Worm (Caenorhabditis elegans) whole organism, L1 larva: ENCODE measurements around the gene hpo-18.

ENCODE experiments used
- C04F5.9 ChIP-seq: sonication (generic microtip); optimal IDR thresholded peaks from 2 replicates; lab custom pipeline; 2016; ENCODE audit warnings: missing genetic modification characterization, missing compliant biosample characterization
- C16A3.4 ChIP-seq: fragments of 150-350 bp; optimal IDR thresholded peaks from 2 replicates; lab custom pipeline; 2014; ENCODE audit warnings: missing biosample characterization, missing genetic modification characterization
- C34B4.2 ChIP-seq: sonication (generic microtip); optimal IDR thresholded peaks from 2 replicates; lab custom pipeline; 2017; ENCODE audit warnings: mild to moderate bottlenecking, missing genetic modification characterization, missing compliant biosample characterization
- aha-1 ChIP-seq: fragments of 150-350 bp; optimal IDR thresholded peaks from 2 replicates; lab custom pipeline; 2014; ENCODE audit warnings: missing biosample characterization, missing genetic modification characterization
- ama-1 ChIP-seq: fragments of 150-350 bp; optimal IDR thresholded peaks from 2 replicates; lab custom pipeline; 2014
- ceh-63 ChIP-seq: fragments of 200-800 bp; sonication (Bioruptor generic); optimal IDR thresholded peaks from 2 replicates; lab custom pipeline; 2018; ENCODE audit warnings: mild to moderate bottlenecking, missing genetic modification characterization, missing compliant biosample characterization
- ceh-82 ChIP-seq, 3 experiments: fragments of 150-350 bp in 1 of 3; sonication (generic microtip) in 2 of 3; optimal IDR thresholded peaks; 2 replicates each; lab custom pipeline; 2014 to 2017; ENCODE audit warnings: missing biosample characterization in 3 of 3, missing genetic modification characterization in 3 of 3
- efl-1 ChIP-seq, 4 experiments: fragments of 150-350 bp; optimal IDR thresholded peaks in 3 of 4; peaks in 1 of 4; 1 replicate in 1 of 4; 2 replicates in 3 of 4; lab custom pipeline; 2014; ENCODE audit warnings: missing biosample characterization in 2 of 4, missing genetic modification characterization in 2 of 4, missing genetic modification reagents in 2 of 4
- egl-13 ChIP-seq: sonication (generic microtip); optimal IDR thresholded peaks from 2 replicates; lab custom pipeline; 2016; ENCODE audit warnings: missing genotype, missing genetic modification reagents, missing genetic modification characterization, missing compliant biosample characterization
- egl-27 ChIP-seq, 2 experiments: fragments of 150-350 bp in 1 of 2; sonication (generic microtip); optimal IDR thresholded peaks; 3 replicates each; lab custom pipeline; 2017 to 2018; ENCODE audit warnings: missing biosample characterization in 2 of 2, missing genetic modification characterization in 2 of 2, missing genetic modification reagents in 2 of 2
- elt-2 ChIP-seq: sonication (generic microtip); optimal IDR thresholded peaks from 2 replicates; lab custom pipeline; 2016; ENCODE audit warnings: missing genetic modification characterization, mild to moderate bottlenecking, inconsistent platforms, missing compliant biosample characterization, missing genetic modification reagents
- ets-5 ChIP-seq: fragments of 200-800 bp; sonication (Bioruptor generic); IDR thresholded peaks from 2 replicates; pipeline ENCODE4 v1.3.6; 2022; ENCODE audit warnings: missing genetic modification characterization, missing compliant biosample characterization
- isw-1 ChIP-seq: fragments of 200-800 bp; sonication (Bioruptor generic); IDR thresholded peaks from 2 replicates; pipeline ENCODE4 v1.3.6; 2022; ENCODE audit warnings: missing genetic modification characterization, missing compliant biosample characterization
- lin-13 ChIP-seq: fragments of 150-350 bp; optimal IDR thresholded peaks from 2 replicates; lab custom pipeline; 2014; ENCODE audit warnings: missing biosample characterization, missing genetic modification reagents, missing genetic modification characterization
- lin-15B ChIP-seq: fragments of 150-350 bp; sonication (generic microtip); optimal IDR thresholded peaks from 3 replicates; lab custom pipeline; 2014; ENCODE audit warnings: missing biosample characterization, missing genetic modification characterization
- lin-39 ChIP-seq: fragments of 150-350 bp; optimal IDR thresholded peaks from 2 replicates; lab custom pipeline; 2014; ENCODE audit warnings: missing biosample characterization, missing genetic modification reagents, missing genetic modification characterization
- lsy-2 ChIP-seq, 2 experiments: fragments of 150-350 bp; optimal IDR thresholded peaks; 2 replicates each; lab custom pipeline; 2014; ENCODE audit warnings: missing biosample characterization in 2 of 2, missing genetic modification characterization in 2 of 2
- mab-9 ChIP-seq: fragments of 200-800 bp; sonication (Bioruptor generic); IDR thresholded peaks from 2 replicates; pipeline ENCODE4 v1.3.6; 2022; ENCODE audit warnings: missing genetic modification reagents, missing genetic modification characterization, missing compliant biosample characterization
- mef-2 ChIP-seq: fragments of 150-350 bp; optimal IDR thresholded peaks from 2 replicates; lab custom pipeline; 2014; ENCODE audit warnings: missing biosample characterization, missing genetic modification characterization
- mep-1 ChIP-seq: fragments of 150-350 bp; optimal IDR thresholded peaks from 2 replicates; lab custom pipeline; 2014; ENCODE audit warnings: missing biosample characterization, missing genetic modification characterization
- nhr-237 ChIP-seq: fragments of 150-350 bp; optimal IDR thresholded peaks from 2 replicates; lab custom pipeline; 2014; ENCODE audit warnings: missing biosample characterization, missing genetic modification characterization
- nhr-47 ChIP-seq: sonication (generic microtip); optimal IDR thresholded peaks from 2 replicates; lab custom pipeline; 2016; ENCODE audit warnings: mild to moderate bottlenecking, missing genetic modification characterization, moderate library complexity, missing compliant biosample characterization
- nhr-71 ChIP-seq: sonication (generic microtip); optimal IDR thresholded peaks from 2 replicates; lab custom pipeline; 2016; ENCODE audit warnings: mild to moderate bottlenecking, missing genetic modification characterization, moderate library complexity, missing compliant biosample characterization
- nhr-84 ChIP-seq: sonication (generic microtip); optimal IDR thresholded peaks from 2 replicates; lab custom pipeline; 2017; ENCODE audit warnings: missing biosample characterization, missing genetic modification characterization
- pag-3 ChIP-seq: sonication (generic microtip); optimal IDR thresholded peaks from 2 replicates; lab custom pipeline; 2017; ENCODE audit warnings: missing genetic modification characterization, mild to moderate bottlenecking, missing compliant biosample characterization, antibody characterized with exemption, borderline replicate concordance; ENCODE audit not compliant: insufficient read depth
- pax-3 ChIP-seq: fragments of 200-800 bp; sonication (Bioruptor generic); optimal IDR thresholded peaks from 2 replicates; lab custom pipeline; 2018; ENCODE audit warnings: mild to moderate bottlenecking, missing genetic modification characterization, moderate library complexity, missing compliant biosample characterization
- rnt-1 ChIP-seq: sonication (generic microtip); optimal IDR thresholded peaks from 2 replicates; lab custom pipeline; 2016; ENCODE audit warnings: mild to moderate bottlenecking, missing genetic modification characterization, moderate library complexity, missing compliant biosample characterization
- skn-1 ChIP-seq: fragments of 150-350 bp; optimal IDR thresholded peaks from 2 replicates; lab custom pipeline; 2014; ENCODE audit warnings: missing biosample characterization, missing genetic modification characterization
- snpc-4 ChIP-seq: fragments of 150-350 bp; optimal IDR thresholded peaks from 2 replicates; lab custom pipeline; 2014; ENCODE audit warnings: missing biosample characterization, missing genetic modification characterization
- snu-23 ChIP-seq: sonication (generic microtip); optimal IDR thresholded peaks from 2 replicates; lab custom pipeline; 2016; ENCODE audit warnings: missing genetic modification characterization, missing compliant biosample characterization
- sup-37 ChIP-seq: fragments of 200-800 bp; sonication (Bioruptor generic); optimal IDR thresholded peaks from 2 replicates; lab custom pipeline; 2018; ENCODE audit warnings: mild to moderate bottlenecking, missing genetic modification characterization, missing compliant biosample characterization
- swsn-7 ChIP-seq: sonication (generic microtip); optimal IDR thresholded peaks from 2 replicates; lab custom pipeline; 2016; ENCODE audit warnings: missing genetic modification characterization, missing compliant biosample characterization
- tbx-2 ChIP-seq: sonication (generic microtip); optimal IDR thresholded peaks from 2 replicates; lab custom pipeline; 2016; ENCODE audit warnings: missing genetic modification characterization, missing compliant biosample characterization
- unc-130 ChIP-seq: fragments of 150-350 bp; optimal IDR thresholded peaks from 2 replicates; lab custom pipeline; 2017; ENCODE audit warnings: missing biosample characterization, missing genetic modification characterization, inconsistent platforms
- unc-30 ChIP-seq: sonication (generic microtip); optimal IDR thresholded peaks from 2 replicates; lab custom pipeline; 2017; ENCODE audit warnings: missing biosample characterization, missing genetic modification characterization
- unc-62 ChIP-seq: fragments of 150-350 bp; optimal IDR thresholded peaks from 2 replicates; lab custom pipeline; 2014; ENCODE audit warnings: missing biosample characterization, missing genetic modification reagents, missing genetic modification characterization
- vab-15 ChIP-seq: sonication (generic microtip); optimal IDR thresholded peaks from 2 replicates; lab custom pipeline; 2017; ENCODE audit warnings: missing genotype, mild to moderate bottlenecking, missing genetic modification characterization, missing compliant biosample characterization
- zip-4 ChIP-seq: fragments of 200-800 bp; sonication (Bioruptor generic); optimal IDR thresholded peaks from 2 replicates; lab custom pipeline; 2018; ENCODE audit warnings: mild to moderate bottlenecking, missing genetic modification characterization, moderate library complexity, missing compliant biosample characterization

The hpo-18 gene

DNA sequence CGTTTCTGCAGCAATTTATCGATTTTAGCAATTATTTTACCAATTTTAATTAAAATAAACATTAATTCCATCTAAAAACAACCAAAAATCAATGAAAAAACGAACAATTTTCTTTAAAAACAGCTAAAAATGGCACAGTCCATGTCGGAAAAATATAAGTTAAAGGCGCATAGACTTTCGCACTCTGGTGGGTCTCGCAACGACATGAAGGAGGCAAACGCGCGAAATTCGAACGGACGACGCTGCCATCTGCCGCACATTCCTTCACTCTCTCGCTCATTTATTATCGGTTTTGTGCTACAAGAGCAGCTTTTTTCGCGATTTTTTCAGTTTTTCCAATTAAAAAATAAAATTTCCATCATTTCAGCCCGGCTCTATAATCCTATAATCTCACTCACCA, 574 bp upstream of the hpo-18 start, which contains the start of gene mcm-7 (continued):
- TF ChIP-seq tbx-2 (tag; lab: Kevin White, UChicago): peak; percentile 56
- TF ChIP-seq pax-3 (tag; lab: Kevin White, UChicago): no peak
- no peak for TF ChIP-seq vab-15 (tag; lab: Kevin White, UChicago)
- peak; percentile 16 for TF ChIP-seq lin-13 (GFP tag; lab: Kevin White, UChicago)
- no peak for TF ChIP-seq ama-1 (lab: Kevin White, UChicago)
- peak; percentile 64 to 86 for TF ChIP-seq lsy-2 (tag; optimal IDR thresholded peaks at IDR 0.05; lab: Kevin White, UChicago)
- TF ChIP-seq mep-1 (tag; lab: Kevin White, UChicago): no peak
- peak; percentile 64 for TF ChIP-seq snu-23 (GFP tag; lab: Kevin White, UChicago)
- TF ChIP-seq mef-2 (tag; lab: Kevin White, UChicago): no peak
- TF ChIP-seq mab-9 (GFP tag; lab: Robert Waterston, UW): no peak
- no peak for TF ChIP-seq nhr-237 (tag; lab: Kevin White, UChicago)
- TF ChIP-seq egl-27 (tag; optimal IDR thresholded peaks at IDR 0.05; lab: Kevin White, UChicago): no peak
- peak; percentile 85 for TF ChIP-seq C16A3.4 (tag; lab: Kevin White, UChicago)
- peak; percentile 60 for TF ChIP-seq rnt-1 (tag; lab: Kevin White, UChicago)
- no peak for TF ChIP-seq C34B4.2 (tag; lab: Kevin White, UChicago)
- peak; percentile 33 for TF ChIP-seq lin-15B (tag; lab: Kevin White, UChicago)
- TF ChIP-seq unc-130 (tag; lab: Kevin White, UChicago): peak; percentile 43
- no peak for TF ChIP-seq lin-39 (tag; lab: Kevin White, UChicago)
- peak; percentile 38 for TF ChIP-seq swsn-7 (tag; lab: Kevin White, UChicago)
- TF ChIP-seq ceh-63 (GFP tag; lab: Kevin White, UChicago): no peak
- TF ChIP-seq C04F5.9 (tag; lab: Kevin White, UChicago): no peak
- no peak for TF ChIP-seq nhr-84 (tag; lab: Kevin White, UChicago)
- TF ChIP-seq isw-1 (GFP tag; lab: Robert Waterston, UW): no peak; the same call in 1 of the 2 replicates
- no peak for TF ChIP-seq unc-30 (tag; lab: Kevin White, UChicago)
- TF ChIP-seq nhr-47 (tag; lab: Kevin White, UChicago): peak; percentile 58
- TF ChIP-seq pag-3: no peak
- TF ChIP-seq ets-5 (GFP tag; lab: Robert Waterston, UW): no peak
- TF ChIP-seq sup-37 (GFP tag; lab: Kevin White, UChicago): no peak
- TF ChIP-seq egl-13 (tag; lab: Kevin White, UChicago): no peak
- peak in 2 of 3 experiments; percentile 15 to 75 for TF ChIP-seq ceh-82 (tag; optimal IDR thresholded peaks at IDR 0.05; lab: Kevin White, UChicago)
- peak; percentile 17 for TF ChIP-seq snpc-4 (tag; lab: Kevin White, UChicago)

DNA sequence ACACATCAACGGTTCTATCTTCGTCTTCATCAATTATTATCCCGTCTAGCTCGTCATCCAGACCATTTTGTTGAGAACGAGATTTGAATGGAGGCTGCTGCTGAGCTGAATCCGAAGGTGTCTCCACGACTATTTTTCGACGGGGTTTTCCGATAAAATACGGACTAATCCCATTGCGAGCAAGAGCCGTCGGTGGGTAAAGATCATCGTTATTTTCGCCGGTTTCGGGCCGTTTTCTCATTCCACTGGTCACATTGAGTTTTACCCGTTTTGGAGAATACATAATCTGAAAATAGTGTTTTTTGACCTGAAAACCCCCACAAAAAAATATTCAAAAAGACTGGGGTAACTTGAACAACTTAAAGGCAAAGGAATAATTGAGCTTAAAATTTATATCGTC, 511 bp downstream of the hpo-18 start, which contains the start of gene figl-1:
TSS of gene figl-1 (minus strand) at position 286 of the 400 bp plus-strand sequence.
- TF ChIP-seq unc-62 (GFP tag; lab: Kevin White, UChicago) (no peak), nhr-71 (tag; lab: Kevin White, UChicago) (peak; percentile 7), efl-1 (optimal IDR thresholded peaks at IDR 0.05; lab: Kevin White, UChicago) (peak in 1 of 2 experiments; percentile 9), efl-1 (GFP tag; optimal IDR thresholded peaks at IDR 0.05 in 1 of 2; lab: Kevin White, UChicago) (peak in 1 of 2 experiments; percentile 86), zip-4 (GFP tag; lab: Kevin White, UChicago) (peak; percentile 0), elt-2 (tag; lab: Kevin White, UChicago) (peak; percentile 6)

DNA sequence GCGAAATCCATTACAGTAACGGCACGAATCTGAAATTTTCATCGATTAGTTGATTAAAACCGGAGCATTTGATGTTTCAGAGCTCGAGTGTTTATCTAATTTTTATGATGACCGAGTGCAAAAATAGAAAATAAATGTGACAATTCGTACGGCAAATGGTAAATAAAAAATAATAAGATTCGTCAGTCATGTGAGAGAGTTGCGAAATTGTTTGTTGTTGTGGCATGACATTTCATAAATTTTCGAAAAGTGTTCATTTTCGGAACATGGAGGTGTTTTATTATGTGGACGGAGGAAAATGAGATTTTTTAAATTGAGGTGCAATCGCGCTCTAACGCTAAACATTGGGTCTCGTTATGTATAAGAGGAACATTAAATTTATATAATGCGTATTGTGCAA, 4.5 kb downstream of the hpo-18 start:
- TF ChIP-seq aha-1 (tag; lab: Kevin White, UChicago): no peak
- TF ChIP-seq skn-1 (tag; lab: Kevin White, UChicago): peak; percentile 13
